Worm (Caenorhabditis elegans) whole organism, L4 larva: ENCODE measurements around the gene aakb-2.

Experiments
- F26F4.8 ChIP-seq: fragments of 200-800 bp; sonication (Bioruptor generic); conservative IDR thresholded peaks from 2 replicates; pipeline ENCODE4 v1.3.6; 2022; ENCODE audit warnings: missing genetic modification characterization, missing compliant biosample characterization
- F37D6.2 ChIP-seq: sonication (generic microtip); optimal IDR thresholded peaks from 2 replicates; lab custom pipeline; 2016; ENCODE audit warnings: mild to moderate bottlenecking, missing genetic modification characterization, missing compliant biosample characterization
- R02D3.7 ChIP-seq: fragments of 150-350 bp; sonication (generic microtip); optimal IDR thresholded peaks from 3 replicates; lab custom pipeline; 2014; ENCODE audit warnings: missing biosample characterization, missing genetic modification characterization
- T20F7.1 ChIP-seq: fragments of 200-800 bp; sonication (Bioruptor generic); optimal IDR thresholded peaks from 2 replicates; lab custom pipeline; 2018; ENCODE audit warnings: mild to moderate bottlenecking, missing genetic modification characterization, missing compliant biosample characterization
- Y48G9A.11 ChIP-seq: fragments of 200-800 bp; sonication (Bioruptor generic); IDR thresholded peaks from 2 replicates; pipeline ENCODE4 v1.3.6; 2022; ENCODE audit warnings: missing genetic modification reagents, missing genetic modification characterization, missing compliant biosample characterization
- Y5F2A.4 ChIP-seq: fragments of 200-800 bp; sonication (Bioruptor generic); optimal IDR thresholded peaks from 2 replicates; lab custom pipeline; 2018; ENCODE audit warnings: mild to moderate bottlenecking, missing genetic modification characterization, missing compliant biosample characterization
- ceh-28 ChIP-seq: fragments of 150-350 bp; optimal IDR thresholded peaks from 2 replicates; lab custom pipeline; 2014; ENCODE audit warnings: missing biosample characterization, missing genetic modification reagents, missing genetic modification characterization
- cey-2 ChIP-seq: sonication (generic microtip); optimal IDR thresholded peaks from 3 replicates; lab custom pipeline; 2017; ENCODE audit warnings: missing genetic modification characterization, mild to moderate bottlenecking, missing compliant biosample characterization, antibody characterized with exemption, borderline replicate concordance; ENCODE audit not compliant: insufficient read depth
- ctbp-1 ChIP-seq: fragments of 200-800 bp; sonication (Bioruptor generic); IDR thresholded peaks from 2 replicates; pipeline ENCODE4 v1.3.6; 2022; ENCODE audit warnings: missing genetic modification reagents, missing genetic modification characterization, missing compliant biosample characterization
- daf-16 ChIP-seq, 3 experiments: sonication (generic microtip); optimal IDR thresholded peaks; 2 replicates each; lab custom pipeline; 2016 to 2017; ENCODE audit warnings: missing genetic modification characterization in 3 of 3, missing genetic modification reagents in 3 of 3, mild to moderate bottlenecking in 2 of 3, missing compliant biosample characterization in 2 of 3, missing biosample characterization in 1 of 3, moderate library complexity in 1 of 3
- dmd-6 ChIP-seq: fragments of 200-800 bp; sonication (Bioruptor generic); IDR thresholded peaks from 2 replicates; pipeline ENCODE4 v1.3.6; 2022; ENCODE audit warnings: missing genetic modification reagents, missing genetic modification characterization, missing compliant biosample characterization
- dpl-1 ChIP-seq: fragments of 150-350 bp; optimal IDR thresholded peaks from 2 replicates; lab custom pipeline; 2014; ENCODE audit warnings: missing biosample characterization, missing genetic modification reagents, missing genetic modification characterization
- dve-1 ChIP-seq: sonication (generic microtip); optimal IDR thresholded peaks from 2 replicates; lab custom pipeline; 2017; ENCODE audit warnings: antibody characterized with exemption, mild to moderate bottlenecking, missing genetic modification characterization, missing compliant biosample characterization; ENCODE audit not compliant: insufficient read depth
- egl-43 ChIP-seq: fragments of 200-800 bp; sonication (Bioruptor generic); IDR thresholded peaks from 2 replicates; pipeline ENCODE4 v1.3.6; 2022; ENCODE audit warnings: missing genetic modification reagents, missing genetic modification characterization, missing compliant biosample characterization
- fos-1 ChIP-seq: fragments of 150-350 bp; optimal IDR thresholded peaks from 2 replicates; lab custom pipeline; 2014; ENCODE audit warnings: missing biosample characterization, missing genetic modification characterization
- hlh-11 ChIP-seq: fragments of 200-800 bp; sonication (Bioruptor generic); optimal IDR thresholded peaks from 2 replicates; lab custom pipeline; 2018; ENCODE audit warnings: mild to moderate bottlenecking, missing genetic modification characterization, missing compliant biosample characterization
- hlh-30 ChIP-seq: sonication (generic microtip); optimal IDR thresholded peaks from 2 replicates; lab custom pipeline; 2017; ENCODE audit warnings: antibody characterized with exemption, mild to moderate bottlenecking, missing genetic modification characterization, missing compliant biosample characterization; ENCODE audit not compliant: insufficient read depth
- jun-1 ChIP-seq: fragments of 150-350 bp; optimal IDR thresholded peaks from 2 replicates; lab custom pipeline; 2014; ENCODE audit warnings: missing biosample characterization, missing genetic modification reagents, missing genetic modification characterization
- lsy-2 ChIP-seq, 2 experiments: fragments of 150-350 bp in 1 of 2; sonication (generic microtip) in 1 of 2; optimal IDR thresholded peaks; 2 replicates each; lab custom pipeline; 2014 to 2017; ENCODE audit warnings: missing biosample characterization in 2 of 2, missing genetic modification characterization in 2 of 2
- madf-5 ChIP-seq, 2 experiments: fragments of 200-800 bp; sonication (Bioruptor generic); IDR thresholded peaks; 2 replicates each; pipeline ENCODE4 v1.3.6; 2022; ENCODE audit warnings: missing compliant biosample characterization in 2 of 2, missing genetic modification characterization in 2 of 2
- madf-9 ChIP-seq: fragments of 200-800 bp; sonication (Bioruptor generic); conservative IDR thresholded peaks from 2 replicates; pipeline ENCODE4 v1.3.6; 2022; ENCODE audit warnings: missing genetic modification reagents, missing genetic modification characterization, missing compliant biosample characterization
- mep-1 ChIP-seq: fragments of 150-350 bp; sonication (generic microtip); optimal IDR thresholded peaks from 3 replicates; lab custom pipeline; 2014; ENCODE audit warnings: missing biosample characterization, missing genetic modification characterization
- mes-2 ChIP-seq: sonication (generic microtip); optimal IDR thresholded peaks from 2 replicates; lab custom pipeline; 2016; ENCODE audit warnings: missing genotype, mild to moderate bottlenecking, missing genetic modification characterization, missing compliant biosample characterization; ENCODE audit not compliant: poor library complexity, severe bottlenecking
- mxl-3 ChIP-seq: fragments of 200-800 bp; sonication (Bioruptor generic); optimal IDR thresholded peaks from 2 replicates; lab custom pipeline; 2018; ENCODE audit warnings: mild to moderate bottlenecking, missing genetic modification characterization, missing compliant biosample characterization
- nhr-10 ChIP-seq: fragments of 150-350 bp; optimal IDR thresholded peaks from 2 replicates; lab custom pipeline; 2014; ENCODE audit warnings: missing biosample characterization, missing genetic modification characterization
- nhr-11 ChIP-seq: fragments of 150-350 bp; optimal IDR thresholded peaks from 2 replicates; lab custom pipeline; 2014; ENCODE audit warnings: missing biosample characterization, missing genetic modification characterization
- nhr-28 ChIP-seq: fragments of 150-350 bp; optimal IDR thresholded peaks from 2 replicates; lab custom pipeline; 2014; ENCODE audit warnings: missing biosample characterization, missing genetic modification characterization
- nhr-42 ChIP-seq: fragments of 200-800 bp; sonication (Bioruptor generic); IDR thresholded peaks from 2 replicates; pipeline ENCODE4 v1.3.6; 2022; ENCODE audit warnings: missing genetic modification characterization, missing compliant biosample characterization
- nhr-48 ChIP-seq: sonication (generic microtip); optimal IDR thresholded peaks from 2 replicates; lab custom pipeline; 2016; ENCODE audit warnings: mild to moderate bottlenecking, missing genetic modification characterization, missing compliant biosample characterization
- nhr-6 ChIP-seq: fragments of 150-350 bp; optimal IDR thresholded peaks from 2 replicates; lab custom pipeline; 2014; ENCODE audit warnings: missing biosample characterization, missing genetic modification characterization
- nhr-76 ChIP-seq: fragments of 150-350 bp; optimal IDR thresholded peaks from 2 replicates; lab custom pipeline; 2014; ENCODE audit warnings: missing biosample characterization, missing genetic modification characterization
- nhr-77 ChIP-seq: fragments of 150-350 bp; optimal IDR thresholded peaks from 2 replicates; lab custom pipeline; 2014; ENCODE audit warnings: missing biosample characterization, missing genetic modification characterization
- pqm-1 ChIP-seq: sonication (generic microtip); optimal IDR thresholded peaks from 2 replicates; lab custom pipeline; 2017; ENCODE audit warnings: missing biosample characterization, missing genetic modification characterization
- skn-1 ChIP-seq: fragments of 150-350 bp; optimal IDR thresholded peaks from 2 replicates; lab custom pipeline; 2014; ENCODE audit warnings: missing biosample characterization, missing genetic modification characterization
- snpc-1.2 ChIP-seq: fragments of 200-800 bp; sonication (Bioruptor generic); IDR thresholded peaks from 2 replicates; pipeline ENCODE4 v1.3.6; 2022; ENCODE audit warnings: missing genetic modification reagents, missing genetic modification characterization, missing compliant biosample characterization
- spr-1 ChIP-seq: sonication (generic microtip); optimal IDR thresholded peaks from 2 replicates; lab custom pipeline; 2016; ENCODE audit warnings: mild to moderate bottlenecking, missing genetic modification characterization, missing compliant biosample characterization
- spr-3 ChIP-seq: fragments of 200-800 bp; sonication (Bioruptor generic); optimal IDR thresholded peaks from 2 replicates; lab custom pipeline; 2018; ENCODE audit warnings: mild to moderate bottlenecking, missing genetic modification characterization, missing compliant biosample characterization
- unc-39 ChIP-seq: sonication (generic microtip); optimal IDR thresholded peaks from 2 replicates; lab custom pipeline; 2017; ENCODE audit warnings: missing biosample characterization, missing genetic modification characterization
- unc-62 ChIP-seq, 3 experiments: fragments of 150-350 bp in 1 of 3; sonication (generic microtip); optimal IDR thresholded peaks in 2 of 3; peaks in 1 of 3; 1 replicate in 1 of 3; 2 replicates in 2 of 3; lab custom pipeline; 2014 to 2017; ENCODE audit warnings: missing biosample characterization in 3 of 3, missing genetic modification characterization in 3 of 3, missing genetic modification reagents in 3 of 3, missing genotype in 1 of 3
- vab-7 ChIP-seq: fragments of 200-800 bp; sonication (Bioruptor generic); IDR thresholded peaks from 2 replicates; pipeline ENCODE4 v1.3.6; 2022; ENCODE audit warnings: missing genetic modification reagents, missing genetic modification characterization, missing compliant biosample characterization
- zfp-2 ChIP-seq: sonication (generic microtip); optimal IDR thresholded peaks from 2 replicates; lab custom pipeline; 2016; ENCODE audit warnings: mild to moderate bottlenecking, missing genetic modification characterization, missing compliant biosample characterization
- zip-11 ChIP-seq: fragments of 200-800 bp; sonication (Bioruptor generic); IDR thresholded peaks from 2 replicates; pipeline ENCODE4 v1.3.6; 2022; ENCODE audit warnings: missing genetic modification characterization, missing compliant biosample characterization
- ztf-11 ChIP-seq: fragments of 150-350 bp; optimal IDR thresholded peaks from 2 replicates; lab custom pipeline; 2014; ENCODE audit warnings: missing biosample characterization, missing genetic modification characterization
- ztf-7 ChIP-seq: fragments of 150-350 bp; optimal IDR thresholded peaks from 2 replicates; lab custom pipeline; 2014; ENCODE audit warnings: missing biosample characterization, missing genetic modification characterization

The aakb-2 gene

DNA sequence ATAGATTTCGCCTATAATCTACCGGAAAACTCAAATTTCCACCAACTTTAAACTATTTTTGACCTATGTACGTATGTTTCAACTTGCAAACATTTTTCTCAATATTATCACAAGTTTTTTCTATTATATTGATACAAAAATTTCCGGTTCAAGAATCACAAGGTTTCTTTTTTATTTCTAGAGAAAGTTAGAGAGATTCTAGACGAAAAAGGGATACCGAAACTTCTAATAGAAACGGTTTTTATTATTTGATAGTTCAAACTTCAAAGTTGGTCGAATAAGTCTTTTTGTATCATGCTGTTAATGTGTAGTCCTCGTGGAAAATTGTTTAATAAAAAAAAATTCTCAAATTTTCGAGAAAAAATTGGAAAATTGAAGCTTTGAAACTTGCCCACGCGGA is 18.1 kb downstream of the aakb-2 start (continued):
- TF ChIP-seq madf-9 (GFP tag; lab: Robert Waterston, UW) (no peak), nhr-42 (GFP tag; lab: Robert Waterston, UW) (no peak), ceh-28 (tag; lab: Kevin White, UChicago) (no peak), spr-3 (GFP tag; lab: Kevin White, UChicago) (no peak), nhr-11 (tag; lab: Kevin White, UChicago) (no peak), dpl-1 (GFP tag; lab: Kevin White, UChicago) (no peak), fos-1 (tag; lab: Kevin White, UChicago) (no peak)

DNA sequence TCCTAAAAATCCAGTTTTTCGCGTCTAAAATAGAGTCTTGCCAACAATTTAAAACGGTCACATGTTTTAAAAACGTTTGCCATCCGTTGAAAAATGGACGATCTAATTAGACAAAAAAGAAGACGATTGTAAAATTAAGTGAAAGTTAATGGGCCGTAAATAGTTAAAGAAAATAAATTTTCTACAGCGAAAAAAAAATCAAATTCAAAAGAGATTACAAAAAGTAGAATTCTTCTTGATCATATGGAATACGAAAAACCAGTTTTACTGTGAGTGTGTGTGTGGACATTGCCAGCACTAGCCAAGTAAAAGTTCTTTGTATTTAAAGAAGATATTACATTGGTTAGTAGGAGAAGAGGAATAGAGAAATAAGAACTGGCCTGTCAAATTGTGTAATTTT is 25.1 kb downstream of the aakb-2 start:
- no peak for TF ChIP-seq zip-11
- no peak for TF ChIP-seq ztf-7
- peak; percentile 19 for TF ChIP-seq dve-1 (tag; lab: Kevin White, UChicago)
- no peak for TF ChIP-seq R02D3.7 (tag; lab: Kevin White, UChicago)
- TF ChIP-seq ztf-11 (tag; lab: Kevin White, UChicago) = no peak
- TF ChIP-seq nhr-48 (tag; lab: Kevin White, UChicago) = peak; percentile 21
- TF ChIP-seq vab-7 (GFP tag; lab: Robert Waterston, UW) = no peak
- peak in 1 of 2 experiments; percentile 46 for TF ChIP-seq unc-62 (GFP tag; optimal IDR thresholded peaks at IDR 0.05 in 1 of 2; lab: Kevin White, UChicago)
- no peak for TF ChIP-seq unc-62 (tag; optimal IDR thresholded peaks at IDR 0.05; lab: Kevin White, UChicago)
- no peak for TF ChIP-seq spr-1 (tag; lab: Kevin White, UChicago)
- no peak for TF ChIP-seq snpc-1.2 (GFP tag; lab: Robert Waterston, UW)
- TF ChIP-seq lsy-2 (tag; optimal IDR thresholded peaks at IDR 0.05; lab: Kevin White, UChicago) = no peak
- no peak for TF ChIP-seq nhr-10
- no peak for TF ChIP-seq cey-2 (tag; lab: Kevin White, UChicago)
- no peak for TF ChIP-seq egl-43 (GFP tag; lab: Robert Waterston, UW)
- TF ChIP-seq mep-1 = peak; percentile 7
- no peak for TF ChIP-seq nhr-77 (tag; lab: Kevin White, UChicago)
- peak; percentile 23 for TF ChIP-seq hlh-11
- TF ChIP-seq nhr-28 (tag; lab: Kevin White, UChicago) = no peak
- no peak for TF ChIP-seq jun-1 (tag; lab: Kevin White, UChicago)
- TF ChIP-seq Y5F2A.4 (GFP tag; lab: Kevin White, UChicago) = no peak
- no peak for TF ChIP-seq Y48G9A.11 (GFP tag; lab: Robert Waterston, UW)
- no peak for TF ChIP-seq F26F4.8 (GFP tag; lab: Robert Waterston, UW)
- TF ChIP-seq skn-1 (tag; lab: Kevin White, UChicago) = no peak
- TF ChIP-seq hlh-30 = peak; percentile 22
- TF ChIP-seq daf-16 (GFP tag; optimal IDR thresholded peaks at IDR 0.05; lab: Kevin White, UChicago) = no peak
- no peak for TF ChIP-seq daf-16 (tag; optimal IDR thresholded peaks at IDR 0.05; lab: Kevin White, UChicago)
- no peak for TF ChIP-seq nhr-6 (tag; lab: Kevin White, UChicago)
- no peak for TF ChIP-seq fos-1 (tag; lab: Kevin White, UChicago)
- TF ChIP-seq ctbp-1 (GFP tag; lab: Robert Waterston, UW) = no peak
- TF ChIP-seq spr-3 (GFP tag; lab: Kevin White, UChicago) = no peak
- TF ChIP-seq madf-5 (GFP tag; IDR thresholded peaks at IDR 0.05; lab: Robert Waterston, UW) = no peak
- peak; percentile 25 for TF ChIP-seq T20F7.1 (GFP tag; lab: Kevin White, UChicago)

- TF ChIP-seq zfp-2 (no peak), unc-62 (GFP tag; optimal IDR thresholded peaks at IDR 0.05 in 1 of 2; lab: Kevin White, UChicago) (peak in 1 of 2 experiments; percentile 86), unc-62 (tag; optimal IDR thresholded peaks at IDR 0.05; lab: Kevin White, UChicago) (no peak), madf-5 (GFP tag; IDR thresholded peaks at IDR 0.05; lab: Robert Waterston, UW) (no peak), daf-16 (GFP tag; optimal IDR thresholded peaks at IDR 0.05; lab: Kevin White, UChicago) (no peak), daf-16 (tag; optimal IDR thresholded peaks at IDR 0.05; lab: Kevin White, UChicago) (peak; percentile 14), ceh-28 (tag; lab: Kevin White, UChicago) (no peak), mes-2 (tag; lab: Kevin White, UChicago) (peak; percentile 3), pqm-1 (peak; percentile 62), F37D6.2 (no peak), nhr-28 (tag; lab: Kevin White, UChicago) (peak; percentile 70), hlh-11 (peak; percentile 28), mxl-3 (GFP tag; lab: Kevin White, UChicago) (peak; percentile 38), dmd-6 (GFP tag; lab: Robert Waterston, UW) (peak; percentile 63), unc-39 (tag; lab: Kevin White, UChicago) (no peak), nhr-76 (no peak)
- TF ChIP-seq, all 104 proteins: peak for 8
These were observed 30.4 kb downstream of the aakb-2 start for ce11 chrIII:11267372-11267771.
